Fruit fly (Drosophila melanogaster) whole organism, embryonic: ENCODE measurements around the gene Kah.

Experiments
- Bgb ChIP-seq: fragments of 200-800 bp; sonication (Bioruptor generic); IDR thresholded peaks from 2 replicates; pipeline ENCODE4 v1.3.6; 2022; ENCODE audit warnings: missing biosample characterization, missing genetic modification characterization; ENCODE audit not compliant: partially characterized antibody
- C15 ChIP-seq: fragments of 200-800 bp; sonication (Bioruptor generic); IDR thresholded peaks from 3 replicates; pipeline ENCODE4 v1.3.6; 2022; ENCODE audit warnings: missing biosample characterization, missing genetic modification characterization
- CG10274 ChIP-seq: fragments of 200-800 bp; sonication (Bioruptor generic); optimal IDR thresholded peaks from 3 replicates; lab custom pipeline; 2017; ENCODE audit warnings: missing biosample characterization, mild to moderate bottlenecking, missing genetic modification characterization
- CG10654 ChIP-seq: fragments of 200-800 bp; sonication (Bioruptor generic); optimal IDR thresholded peaks from 2 replicates; lab custom pipeline; 2016; ENCODE audit warnings: missing biosample characterization, missing genetic modification characterization
- CG11504 ChIP-seq: fragments of 200-800 bp; sonication (Bioruptor generic); optimal IDR thresholded peaks from 3 replicates; lab custom pipeline; 2019; ENCODE audit warnings: missing biosample characterization, mild to moderate bottlenecking, missing genetic modification characterization, moderate library complexity
- CG13123 ChIP-seq: fragments of 200-800 bp; sonication (Bioruptor generic); optimal IDR thresholded peaks from 2 replicates; lab custom pipeline; 2016; ENCODE audit warnings: missing biosample characterization, missing genetic modification characterization
- CG1603 ChIP-seq: fragments of 200-800 bp; sonication (Bioruptor generic); optimal IDR thresholded peaks from 2 replicates; lab custom pipeline; 2019; ENCODE audit warnings: missing biosample characterization, mild to moderate bottlenecking, missing genetic modification characterization, moderate library complexity
- CG16815 ChIP-seq: fragments of 200-800 bp; sonication (Bioruptor generic); optimal IDR thresholded peaks from 3 replicates; lab custom pipeline; 2017; ENCODE audit warnings: missing biosample characterization, mild to moderate bottlenecking, missing genetic modification characterization
- CG18599 ChIP-seq: fragments of 200-800 bp; sonication (Bioruptor generic); optimal IDR thresholded peaks from 3 replicates; lab custom pipeline; 2017; ENCODE audit warnings: missing biosample characterization, missing genetic modification characterization, mild to moderate bottlenecking, moderate library complexity, missing genetic modification reagents
- CG18764 ChIP-seq: fragments of 200-800 bp; sonication (Bioruptor generic); optimal IDR thresholded peaks from 3 replicates; lab custom pipeline; 2016; ENCODE audit warnings: missing biosample characterization, missing genetic modification characterization
- CG30403 ChIP-seq: fragments of 200-800 bp; sonication (Bioruptor generic); optimal IDR thresholded peaks from 3 replicates; lab custom pipeline; 2016; ENCODE audit warnings: missing biosample characterization, missing genetic modification characterization
- CG3995 ChIP-seq: fragments of 200-800 bp; sonication (Bioruptor generic); optimal IDR thresholded peaks from 3 replicates; lab custom pipeline; 2016; ENCODE audit warnings: missing biosample characterization, missing genetic modification characterization
- CG4707 ChIP-seq: fragments of 200-800 bp; sonication (Bioruptor generic); optimal IDR thresholded peaks from 2 replicates; lab custom pipeline; 2018; ENCODE audit warnings: missing biosample characterization, mild to moderate bottlenecking, missing genetic modification characterization, moderate library complexity
- CG5245 ChIP-seq: fragments of 200-800 bp; sonication (Bioruptor generic); optimal IDR thresholded peaks from 3 replicates; lab custom pipeline; 2016; ENCODE audit warnings: missing biosample characterization, missing genetic modification characterization
- CG6254 ChIP-seq: fragments of 200-800 bp; sonication (Bioruptor generic); optimal IDR thresholded peaks from 3 replicates; lab custom pipeline; 2017; ENCODE audit warnings: mild to moderate bottlenecking, missing biosample characterization, missing genetic modification reagents, missing genetic modification characterization
- CG6272 ChIP-seq: fragments of 200-800 bp; sonication (Bioruptor generic); IDR thresholded peaks from 2 replicates; pipeline ENCODE4 v1.3.6; 2022; ENCODE audit warnings: missing biosample characterization, missing genetic modification characterization
- CG6689 ChIP-seq: fragments of 200-800 bp; sonication (Bioruptor generic); IDR thresholded peaks from 2 replicates; pipeline ENCODE4 v1.3.6; 2022; ENCODE audit warnings: missing biosample characterization, missing genetic modification characterization
- CG8924 ChIP-seq: fragments of 200-800 bp; optimal IDR thresholded peaks from 3 replicates; lab custom pipeline; 2019; ENCODE audit warnings: missing biosample characterization, mild to moderate bottlenecking, missing genetic modification characterization, moderate library complexity
- CG9817 ChIP-seq: fragments of 200-800 bp; sonication (Bioruptor generic); optimal IDR thresholded peaks from 2 replicates; lab custom pipeline; 2018; ENCODE audit warnings: missing biosample characterization, mild to moderate bottlenecking, missing genetic modification characterization, moderate library complexity
- CHES-1-like ChIP-seq: fragments of 200-800 bp; sonication (Bioruptor generic); optimal IDR thresholded peaks from 2 replicates; lab custom pipeline; 2016; ENCODE audit warnings: missing biosample characterization, missing genetic modification characterization
- Dbx ChIP-seq: fragments of 200-800 bp; sonication (Bioruptor generic); IDR thresholded peaks from 3 replicates; pipeline ENCODE4 v1.3.6; 2022; ENCODE audit warnings: missing biosample characterization, missing genetic modification characterization
- Deaf1 ChIP-seq: fragments of 200-800 bp; optimal IDR thresholded peaks from 3 replicates; lab custom pipeline; 2019; ENCODE audit warnings: missing biosample characterization, mild to moderate bottlenecking, missing genetic modification characterization, moderate library complexity
- HmgD ChIP-seq: fragments of 200-800 bp; sonication (Bioruptor generic); optimal IDR thresholded peaks from 3 replicates; lab custom pipeline; 2016; ENCODE audit warnings: missing biosample characterization, missing genetic modification characterization
- Hr39 ChIP-seq: fragments of >200 bp; optimal IDR thresholded peaks from 2 replicates; lab custom pipeline; 2017
- Lhr ChIP-seq: fragments of 200-800 bp; sonication (Bioruptor generic); optimal IDR thresholded peaks from 3 replicates; lab custom pipeline; 2017; ENCODE audit warnings: mild to moderate bottlenecking, missing biosample characterization, missing genetic modification reagents, missing genetic modification characterization
- Neu2 ChIP-seq: fragments of 200-800 bp; sonication (Bioruptor generic); optimal IDR thresholded peaks from 3 replicates; lab custom pipeline; 2016; ENCODE audit warnings: missing biosample characterization, missing genetic modification characterization, borderline replicate concordance
- Nf-YA ChIP-seq: fragments of 200-800 bp; sonication (Bioruptor generic); IDR thresholded peaks from 2 replicates; pipeline ENCODE4 v1.3.6; 2022; ENCODE audit warnings: missing biosample characterization, missing genetic modification characterization
- Oli ChIP-seq: fragments of 200-800 bp; sonication (Bioruptor generic); optimal IDR thresholded peaks from 2 replicates; lab custom pipeline; 2018; ENCODE audit warnings: missing biosample characterization, mild to moderate bottlenecking, missing genetic modification characterization, moderate library complexity
- Sox100B ChIP-seq: fragments of 200-800 bp; sonication (Bioruptor generic); optimal IDR thresholded peaks from 3 replicates; lab custom pipeline; 2018; ENCODE audit warnings: missing biosample characterization, mild to moderate bottlenecking, missing genetic modification characterization
- ab ChIP-seq: fragments of 200-800 bp; sonication (Bioruptor generic); optimal IDR thresholded peaks from 2 replicates; lab custom pipeline; 2016; ENCODE audit warnings: missing biosample characterization, missing genetic modification characterization
- ap ChIP-seq: fragments of 200-800 bp; sonication (Bioruptor generic); IDR thresholded peaks from 2 replicates; pipeline ENCODE4 v1.3.6; 2022; ENCODE audit warnings: missing biosample characterization, missing genetic modification characterization
- cato ChIP-seq: fragments of 200-800 bp; sonication (Bioruptor generic); optimal IDR thresholded peaks from 2 replicates; lab custom pipeline; 2016; ENCODE audit warnings: missing biosample characterization, missing genetic modification characterization, borderline replicate concordance
- crp ChIP-seq, 2 experiments: fragments of 200-800 bp; sonication (Bioruptor generic); optimal IDR thresholded peaks; 2 replicates in 1 of 2; 3 replicates in 1 of 2; lab custom pipeline; 2017; ENCODE audit warnings: missing biosample characterization in 2 of 2, missing genetic modification characterization in 2 of 2, mild to moderate bottlenecking in 1 of 2, moderate library complexity in 1 of 2
- esg ChIP-seq: fragments of 200-800 bp; sonication (Bioruptor generic); conservative IDR thresholded peaks from 2 replicates; pipeline ENCODE4 v1.3.6; 2022; ENCODE audit warnings: missing biosample characterization, missing genetic modification characterization
- ewg ChIP-seq: fragments of 200-800 bp; sonication (Bioruptor generic); optimal IDR thresholded peaks from 3 replicates; lab custom pipeline; 2017; ENCODE audit warnings: mild to moderate bottlenecking, missing biosample characterization, missing genetic modification reagents, missing genetic modification characterization
- fru ChIP-seq: fragments of >200 bp; optimal IDR thresholded peaks from 2 replicates; lab custom pipeline; 2017
- gt ChIP-seq: fragments of 200-800 bp; sonication (Bioruptor generic); IDR thresholded peaks from 2 replicates; pipeline ENCODE4 v1.3.6; 2022; ENCODE audit warnings: missing biosample characterization, missing genetic modification characterization
- h ChIP-seq: fragments of >200 bp; optimal IDR thresholded peaks from 2 replicates; lab custom pipeline; 2017
- hb ChIP-seq: fragments of 200-800 bp; sonication (Bioruptor generic); IDR thresholded peaks from 3 replicates; pipeline ENCODE4 v1.3.6; 2022; ENCODE audit warnings: missing biosample characterization, missing genetic modification characterization; ENCODE audit not compliant: partially characterized antibody
- hkb ChIP-seq, 2 experiments: fragments of 200-800 bp in 1 of 2; fragments of >200 bp in 1 of 2; sonication (Bioruptor generic) in 1 of 2; IDR thresholded peaks in 1 of 2; optimal IDR thresholded peaks in 1 of 2; 2 replicates each; pipeline versions ENCODE4 v1.3.6 to Lab custom; 2017 to 2022; ENCODE audit warnings: missing biosample characterization in 1 of 2, missing genetic modification characterization in 1 of 2
- jumu ChIP-seq: fragments of 200-800 bp; sonication (Bioruptor generic); optimal IDR thresholded peaks from 3 replicates; lab custom pipeline; 2016; ENCODE audit warnings: missing biosample characterization, missing genetic modification characterization
- lab ChIP-seq: fragments of 200-800 bp; sonication (Bioruptor generic); optimal IDR thresholded peaks from 3 replicates; lab custom pipeline; 2017; ENCODE audit warnings: missing biosample characterization, missing genetic modification characterization, mild to moderate bottlenecking, moderate library complexity, missing genetic modification reagents
- pita ChIP-seq: fragments of 200-800 bp; sonication (Bioruptor generic); optimal IDR thresholded peaks from 2 replicates; lab custom pipeline; 2017; ENCODE audit warnings: missing biosample characterization, mild to moderate bottlenecking, missing genetic modification characterization
- ranshi ChIP-seq: fragments of 200-800 bp; sonication (Bioruptor generic); IDR thresholded peaks from 2 replicates; pipeline ENCODE4 v1.3.6; 2022; ENCODE audit warnings: missing biosample characterization, missing genetic modification characterization
- sisA ChIP-seq: fragments of 200-800 bp; sonication (Bioruptor generic); IDR thresholded peaks from 2 replicates; pipeline ENCODE4 v1.3.6; 2022; ENCODE audit warnings: missing biosample characterization, missing genetic modification characterization
- ssp ChIP-seq: fragments of 200-800 bp; sonication (Bioruptor generic); IDR thresholded peaks from 2 replicates; pipeline ENCODE4 v1.3.6; 2022; ENCODE audit warnings: missing biosample characterization, missing genetic modification characterization
- stc ChIP-seq: fragments of 200-800 bp; sonication (Bioruptor generic); IDR thresholded peaks from 2 replicates; pipeline ENCODE4 v1.3.6; 2022; ENCODE audit warnings: missing biosample characterization, missing genetic modification characterization
- tup ChIP-seq: fragments of 200-800 bp; sonication (Bioruptor generic); optimal IDR thresholded peaks from 2 replicates; lab custom pipeline; 2016; ENCODE audit warnings: missing biosample characterization, mild to moderate bottlenecking, missing genetic modification characterization, moderate library complexity
- vfl ChIP-seq: fragments of 200-800 bp; sonication (Bioruptor generic); optimal IDR thresholded peaks from 2 replicates; lab custom pipeline; 2016; ENCODE audit warnings: missing biosample characterization, missing genetic modification characterization

The Kah gene

dm6 chr3L:626498-627369, 37.7 kb upstream of the Kah start (continued):
- TF ChIP-seq CG10654 (GFP tag; lab: Kevin White, UChicago): no peak
- no peak for TF ChIP-seq CG6254 (GFP tag; lab: Kevin White, UChicago)
- TF ChIP-seq Oli (tag; lab: Kevin White, UChicago): peak; percentile 49
- no peak for TF ChIP-seq crp (GFP tag; optimal IDR thresholded peaks at IDR 0.05; lab: Kevin White, UChicago)
- TF ChIP-seq CG11504: peak; percentile 24
- TF ChIP-seq sisA (GFP tag; lab: Robert Waterston, UW): peak; percentile 61
- TF ChIP-seq CHES-1-like: no peak
- no peak for TF ChIP-seq Hr39 (lab: Kevin White, UChicago)
- TF ChIP-seq hkb (optimal IDR thresholded peaks at IDR 0.05; lab: Kevin White, UChicago): no peak
- peak; percentile 33 for TF ChIP-seq hkb (GFP tag; IDR thresholded peaks at IDR 0.05; lab: Robert Waterston, UW)
- peak; percentile 37; the same call in 1 of the 2 replicates for TF ChIP-seq ssp (GFP tag; lab: Robert Waterston, UW)
- TF ChIP-seq CG13123 (GFP tag; lab: Kevin White, UChicago): no peak
- TF ChIP-seq ranshi (GFP tag; lab: Robert Waterston, UW): peak; percentile 47; the same call in 1 of the 2 replicates
- TF ChIP-seq CG18599 (GFP tag; lab: Kevin White, UChicago): peak; percentile 34
- TF ChIP-seq esg (GFP tag; lab: Robert Waterston, UW): peak; percentile 56
- no peak for TF ChIP-seq vfl
- TF ChIP-seq Dbx (GFP tag; lab: Robert Waterston, UW): peak; percentile 46
- TF ChIP-seq HmgD (GFP tag; lab: Kevin White, UChicago): no peak
- TF ChIP-seq fru (lab: Kevin White, UChicago): no peak
- TF ChIP-seq CG5245 (GFP tag; lab: Kevin White, UChicago): no peak
- peak; percentile 7 for TF ChIP-seq lab (GFP tag; lab: Kevin White, UChicago)
- no peak; the same call in 1 of the 2 replicates for TF ChIP-seq CG6272
- TF ChIP-seq Neu2 (GFP tag; lab: Kevin White, UChicago): no peak
- TF ChIP-seq tup: peak; percentile 12
- TF ChIP-seq Lhr: no peak
- no peak for TF ChIP-seq h (lab: Kevin White, UChicago)
- no peak for TF ChIP-seq pita (GFP tag; lab: Kevin White, UChicago)
- TF ChIP-seq CG30403: peak; percentile 54
- peak; percentile 23 for TF ChIP-seq CG10274 (GFP tag; lab: Kevin White, UChicago)
- TF ChIP-seq CG6689 (GFP tag; lab: Robert Waterston, UW): peak; percentile 75
- no peak for TF ChIP-seq stc (GFP tag; lab: Robert Waterston, UW)
- TF ChIP-seq C15: 0 out of 3 replicates have a peak, but pooled peaks have one; percentile 42
- no peak for TF ChIP-seq CG8924 (tag; lab: Kevin White, UChicago)
- TF ChIP-seq ewg (GFP tag; lab: Kevin White, UChicago): no peak
- peak; percentile 41 for TF ChIP-seq Sox100B
- no peak; the same call in 1 of the 2 replicates for TF ChIP-seq Bgb
- peak; percentile 12 for TF ChIP-seq ab (GFP tag; lab: Kevin White, UChicago)
- peak; percentile 48 for TF ChIP-seq CG1603 (tag; lab: Kevin White, UChicago)
- TF ChIP-seq gt (GFP tag; lab: Robert Waterston, UW): no peak
- no peak for TF ChIP-seq CG16815 (GFP tag; lab: Kevin White, UChicago)
- no peak for TF ChIP-seq cato (GFP tag; lab: Kevin White, UChicago)
- no peak for TF ChIP-seq CG18764
- TF ChIP-seq ap (GFP tag; lab: Robert Waterston, UW): no peak
- TF ChIP-seq CG9817 (tag; lab: Kevin White, UChicago): peak; percentile 61
- no peak for TF ChIP-seq hb (GFP tag; lab: Robert Waterston, UW)
- no peak for TF ChIP-seq CG4707 (GFP tag; lab: Kevin White, UChicago)
- no peak for TF ChIP-seq jumu
- TF ChIP-seq Nf-YA (GFP tag; lab: Robert Waterston, UW): no peak
- no peak for TF ChIP-seq CG3995 (GFP tag; lab: Kevin White, UChicago)
- TF ChIP-seq Deaf1: peak; percentile 81
